Worm (Caenorhabditis elegans) whole organism, young adult: Measurements from ENCODE around the gene gst-44.

Experiments
- B0035.1 ChIP-seq: sonication (generic microtip); optimal IDR thresholded peaks from 2 replicates; lab custom pipeline; 2016; ENCODE audit warnings: missing genetic modification characterization, mild to moderate bottlenecking, missing compliant biosample characterization, missing genotype, missing genetic modification reagents
- B0336.3 ChIP-seq: fragments of 200-800 bp; sonication (Bioruptor generic); IDR thresholded peaks from 2 replicates; pipeline ENCODE4 v1.3.6; 2022; ENCODE audit warnings: missing genetic modification characterization, missing compliant biosample characterization
- C17E4.6 ChIP-seq: fragments of 200-800 bp; sonication (Bioruptor generic); IDR thresholded peaks from 2 replicates; pipeline ENCODE4 v1.3.6; 2022; ENCODE audit warnings: missing genetic modification reagents, missing genetic modification characterization, missing compliant biosample characterization
- F22D6.2 ChIP-seq: sonication (generic microtip); optimal IDR thresholded peaks from 2 replicates; lab custom pipeline; 2016; ENCODE audit warnings: mild to moderate bottlenecking, missing genetic modification characterization, missing compliant biosample characterization
- F39B2.1 ChIP-seq: fragments of 200-800 bp; sonication (Bioruptor generic); IDR thresholded peaks from 2 replicates; pipeline ENCODE4 v1.3.6; 2022; ENCODE audit warnings: missing genetic modification reagents, missing genetic modification characterization, missing compliant biosample characterization
- K12H6.12 ChIP-seq: fragments of 200-800 bp; sonication (Bioruptor generic); optimal IDR thresholded peaks from 2 replicates; lab custom pipeline; 2018; ENCODE audit warnings: mild to moderate bottlenecking, missing genetic modification characterization, missing compliant biosample characterization
- Y53F4B.3 ChIP-seq: fragments of 200-800 bp; sonication (Bioruptor generic); IDR thresholded peaks from 2 replicates; pipeline ENCODE4 v1.3.6; 2022; ENCODE audit warnings: missing genetic modification reagents, missing genetic modification characterization, missing compliant biosample characterization
- Y53G8AR.9 ChIP-seq: fragments of 200-800 bp; sonication (Bioruptor generic); conservative IDR thresholded peaks from 2 replicates; pipeline ENCODE4 v1.3.6; 2022; ENCODE audit warnings: missing genetic modification reagents, missing genetic modification characterization, missing compliant biosample characterization
- Y67H2A.10 ChIP-seq: fragments of 200-800 bp; sonication (Bioruptor generic); conservative IDR thresholded peaks from 2 replicates; pipeline ENCODE4 v1.3.6; 2022; ENCODE audit warnings: missing genetic modification reagents, missing genetic modification characterization, missing compliant biosample characterization
- Y95B8A.8 ChIP-seq: fragments of 200-800 bp; sonication (Bioruptor generic); IDR thresholded peaks from 2 replicates; pipeline ENCODE4 v1.3.6; 2022; ENCODE audit warnings: missing genetic modification reagents, missing genetic modification characterization, missing compliant biosample characterization
- ZK185.1 ChIP-seq: sonication (generic microtip); optimal IDR thresholded peaks from 2 replicates; lab custom pipeline; 2016; ENCODE audit warnings: mild to moderate bottlenecking, missing genetic modification characterization, missing compliant biosample characterization; ENCODE audit not compliant: poor library complexity, severe bottlenecking
- ama-1 ChIP-seq, 3 experiments: fragments of 150-350 bp in 1 of 3; sonication (generic microtip) in 2 of 3; optimal IDR thresholded peaks; 2 replicates each; lab custom pipeline; 2014 to 2018; ENCODE audit warnings: missing biosample characterization in 2 of 3, missing genetic modification characterization in 2 of 3, missing genetic modification reagents in 2 of 3
- aptf-3 ChIP-seq: fragments of 200-800 bp; sonication (Bioruptor generic); IDR thresholded peaks from 2 replicates; pipeline ENCODE4 v1.3.6; 2022; ENCODE audit warnings: missing genetic modification characterization, missing compliant biosample characterization
- attf-3 ChIP-seq: fragments of 200-800 bp; sonication (Bioruptor generic); conservative IDR thresholded peaks from 2 replicates; pipeline ENCODE4 v1.3.6; 2022; ENCODE audit warnings: missing genetic modification reagents, missing genetic modification characterization, missing compliant biosample characterization
- bed-1 ChIP-seq: fragments of 200-800 bp; sonication (Bioruptor generic); IDR thresholded peaks from 2 replicates; pipeline ENCODE4 v1.3.6; 2022; ENCODE audit warnings: missing genetic modification reagents, missing genetic modification characterization, missing compliant biosample characterization
- cebp-2 ChIP-seq: fragments of 200-800 bp; sonication (Bioruptor generic); IDR thresholded peaks from 2 replicates; pipeline ENCODE4 v1.3.6; 2022; ENCODE audit warnings: missing genetic modification characterization, missing compliant biosample characterization
- ceh-100 ChIP-seq: fragments of 200-800 bp; sonication (Bioruptor generic); IDR thresholded peaks from 2 replicates; pipeline ENCODE4 v1.3.6; 2022; ENCODE audit warnings: missing genetic modification reagents, missing genetic modification characterization, missing compliant biosample characterization
- ceh-40 ChIP-seq: fragments of 200-800 bp; sonication (Bioruptor generic); IDR thresholded peaks from 2 replicates; pipeline ENCODE4 v1.3.6; 2022; ENCODE audit warnings: missing genetic modification characterization, missing compliant biosample characterization
- ceh-58 ChIP-seq: fragments of 200-800 bp; sonication (Bioruptor generic); IDR thresholded peaks from 2 replicates; pipeline ENCODE4 v1.3.6; 2022; ENCODE audit warnings: missing genetic modification characterization, missing compliant biosample characterization
- dox-1 ChIP-seq: fragments of 200-800 bp; sonication (Bioruptor generic); IDR thresholded peaks from 2 replicates; pipeline ENCODE4 v1.3.6; 2022; ENCODE audit warnings: missing genetic modification reagents, missing genetic modification characterization, missing compliant biosample characterization
- egrh-3 ChIP-seq: fragments of 200-800 bp; sonication (Bioruptor generic); IDR thresholded peaks from 2 replicates; pipeline ENCODE4 v1.3.6; 2022; ENCODE audit warnings: missing genetic modification reagents, missing genetic modification characterization, missing compliant biosample characterization
- fkh-3 ChIP-seq: sonication (generic microtip); optimal IDR thresholded peaks from 2 replicates; lab custom pipeline; 2016; ENCODE audit warnings: mild to moderate bottlenecking, missing genetic modification characterization, missing compliant biosample characterization
- gei-17 ChIP-seq: fragments of 200-800 bp; sonication (Bioruptor generic); optimal IDR thresholded peaks from 2 replicates; lab custom pipeline; 2018; ENCODE audit warnings: mild to moderate bottlenecking, missing genetic modification characterization, missing compliant biosample characterization
- hmg-20 ChIP-seq: fragments of 200-800 bp; sonication (Bioruptor generic); IDR thresholded peaks from 2 replicates; pipeline ENCODE4 v1.3.6; 2022; ENCODE audit warnings: missing genetic modification reagents, missing genetic modification characterization, missing compliant biosample characterization
- hsf-1 ChIP-seq: fragments of 200-800 bp; sonication (Bioruptor generic); IDR thresholded peaks from 2 replicates; pipeline ENCODE4 v1.3.6; 2022; ENCODE audit warnings: missing genetic modification reagents, missing genetic modification characterization, missing compliant biosample characterization
- lag-1 ChIP-seq: fragments of 200-800 bp; sonication (Bioruptor generic); IDR thresholded peaks from 2 replicates; pipeline ENCODE4 v1.3.6; 2022; ENCODE audit warnings: missing genetic modification reagents, missing genetic modification characterization, missing compliant biosample characterization
- let-526 ChIP-seq: fragments of 200-800 bp; sonication (Bioruptor generic); IDR thresholded peaks from 2 replicates; pipeline ENCODE4 v1.3.6; 2022; ENCODE audit warnings: missing genetic modification reagents, missing genetic modification characterization, missing compliant biosample characterization
- lin-26 ChIP-seq: fragments of 200-800 bp; sonication (Bioruptor generic); IDR thresholded peaks from 2 replicates; pipeline ENCODE4 v1.3.6; 2022; ENCODE audit warnings: missing genetic modification reagents, missing genetic modification characterization, missing compliant biosample characterization
- lin-54 ChIP-seq: fragments of 200-800 bp; sonication (Bioruptor generic); optimal IDR thresholded peaks from 2 replicates; lab custom pipeline; 2018; ENCODE audit warnings: mild to moderate bottlenecking, missing genetic modification characterization, missing compliant biosample characterization
- lsy-27 ChIP-seq: sonication (generic microtip); optimal IDR thresholded peaks from 2 replicates; lab custom pipeline; 2017; ENCODE audit warnings: missing genetic modification characterization, mild to moderate bottlenecking, missing compliant biosample characterization, antibody characterized with exemption, missing genotype, borderline replicate concordance; ENCODE audit not compliant: insufficient read depth
- madf-10 ChIP-seq: sonication (generic microtip); optimal IDR thresholded peaks from 2 replicates; lab custom pipeline; 2016; ENCODE audit warnings: mild to moderate bottlenecking, missing genetic modification characterization, missing compliant biosample characterization
- mcd-1 ChIP-seq: fragments of 200-800 bp; sonication (Bioruptor generic); IDR thresholded peaks from 2 replicates; pipeline ENCODE4 v1.3.6; 2022; ENCODE audit warnings: missing genetic modification reagents, missing genetic modification characterization, missing compliant biosample characterization
- mel-28 ChIP-seq: sonication (generic microtip); optimal IDR thresholded peaks from 2 replicates; lab custom pipeline; 2016; ENCODE audit warnings: borderline replicate concordance, mild to moderate bottlenecking, missing genetic modification characterization, missing compliant biosample characterization
- nhr-80 ChIP-seq: sonication (generic microtip); optimal IDR thresholded peaks from 2 replicates; lab custom pipeline; 2016; ENCODE audit warnings: missing genetic modification characterization, missing compliant biosample characterization
- pbrm-1 ChIP-seq: fragments of 200-800 bp; sonication (Bioruptor generic); IDR thresholded peaks from 2 replicates; pipeline ENCODE4 v1.3.6; 2022; ENCODE audit warnings: missing genetic modification reagents, missing genetic modification characterization, missing compliant biosample characterization
- rcor-1 ChIP-seq: fragments of 200-800 bp; sonication (Bioruptor generic); IDR thresholded peaks from 2 replicates; pipeline ENCODE4 v1.3.6; 2022; ENCODE audit warnings: missing genetic modification reagents, missing genetic modification characterization, missing compliant biosample characterization
- snpc-4 ChIP-seq, 5 experiments: fragments of 150-350 bp in 1 of 5; sonication (generic microtip) in 4 of 5; optimal IDR thresholded peaks; 2 replicates each; lab custom pipeline; 2014 to 2018; ENCODE audit warnings: missing genetic modification characterization in 5 of 5, missing biosample characterization in 3 of 5, antibody characterized with exemption in 2 of 5, mild to moderate bottlenecking in 2 of 5, missing compliant biosample characterization in 2 of 5, missing genotype in 2 of 5, moderate library complexity in 2 of 5, missing genetic modification reagents in 1 of 5
- sptf-2 ChIP-seq: fragments of 200-800 bp; sonication (Bioruptor generic); optimal IDR thresholded peaks from 2 replicates; lab custom pipeline; 2018; ENCODE audit warnings: mild to moderate bottlenecking, missing genetic modification characterization, missing compliant biosample characterization
- tbp1 ChIP-seq: fragments of 200-800 bp; sonication (Bioruptor generic); optimal IDR thresholded peaks from 2 replicates; lab custom pipeline; 2018; ENCODE audit warnings: mild to moderate bottlenecking, missing genetic modification characterization, missing compliant biosample characterization
- tbx-9 ChIP-seq: sonication (generic microtip); optimal IDR thresholded peaks from 2 replicates; lab custom pipeline; 2016; ENCODE audit warnings: borderline replicate concordance, missing genetic modification characterization, inconsistent platforms, missing compliant biosample characterization
- zfh-2 ChIP-seq: fragments of 200-800 bp; sonication (Bioruptor generic); conservative IDR thresholded peaks from 2 replicates; pipeline ENCODE4 v1.3.6; 2022; ENCODE audit warnings: missing genetic modification reagents, missing genetic modification characterization, missing compliant biosample characterization
- ztf-18 ChIP-seq: sonication (generic microtip); optimal IDR thresholded peaks from 2 replicates; lab custom pipeline; 2016; ENCODE audit warnings: missing genotype, mild to moderate bottlenecking, missing genetic modification characterization, missing compliant biosample characterization
- ztf-25 ChIP-seq: fragments of 200-800 bp; sonication (Bioruptor generic); IDR thresholded peaks from 2 replicates; pipeline ENCODE4 v1.3.6; 2022; ENCODE audit warnings: missing genetic modification reagents, missing genetic modification characterization, missing compliant biosample characterization
- ztf-6 ChIP-seq: fragments of 200-800 bp; sonication (Bioruptor generic); IDR thresholded peaks from 2 replicates; pipeline ENCODE4 v1.3.6; 2022; ENCODE audit warnings: missing genetic modification reagents, missing genetic modification characterization, missing compliant biosample characterization

Gene gst-44

DNA sequence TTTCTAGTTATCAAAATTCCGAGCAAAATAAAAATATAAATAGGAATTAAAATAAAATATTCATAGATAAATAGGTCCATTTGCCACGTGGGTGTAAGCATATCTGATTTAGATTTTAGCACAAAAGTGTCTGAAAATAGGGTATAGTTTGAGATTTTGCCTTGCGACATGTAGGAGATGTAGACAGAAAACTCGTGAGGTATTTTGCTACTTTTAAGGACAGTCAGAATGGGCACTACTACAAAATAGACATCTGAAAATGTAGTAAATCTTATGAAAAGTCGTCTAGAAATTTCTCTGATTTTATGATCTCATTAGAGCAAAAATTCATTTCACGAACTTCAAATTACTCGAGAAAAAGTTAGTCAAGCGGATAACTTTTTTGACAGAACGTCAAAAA is 16.0 kb upstream of the gst-44 start, which contains the start of gene srv-34:
Gene srv-34, minus strand, starts transcription at position 101 of the 400 bp plus-strand sequence.
- TF ChIP-seq F22D6.2 (tag; lab: Kevin White, UChicago): no peak
- no peak for TF ChIP-seq ZK185.1
- no peak for TF ChIP-seq Y53F4B.3 (GFP tag; lab: Robert Waterston, UW)
- no peak for TF ChIP-seq rcor-1 (GFP tag; lab: Robert Waterston, UW)
- TF ChIP-seq let-526 (GFP tag; lab: Robert Waterston, UW): no peak
- no peak for TF ChIP-seq lin-26 (GFP tag; lab: Robert Waterston, UW)
- no peak for TF ChIP-seq lsy-27 (tag; lab: Kevin White, UChicago)
- TF ChIP-seq pbrm-1: no peak
- TF ChIP-seq sptf-2 (GFP tag; lab: Kevin White, UChicago): no peak
- no peak for TF ChIP-seq ceh-40 (GFP tag; lab: Robert Waterston, UW)
- no peak for TF ChIP-seq lag-1 (GFP tag; lab: Robert Waterston, UW)
- no peak for TF ChIP-seq Y53G8AR.9 (GFP tag; lab: Robert Waterston, UW)
- no peak for TF ChIP-seq nhr-80 (tag; lab: Kevin White, UChicago)
- no peak for TF ChIP-seq ama-1 (optimal IDR thresholded peaks at IDR 0.05; lab: Kevin White, UChicago)
- no peak for TF ChIP-seq ama-1 (GFP tag; optimal IDR thresholded peaks at IDR 0.05; lab: Kevin White, UChicago)
- no peak for TF ChIP-seq hmg-20 (GFP tag; lab: Robert Waterston, UW)
- TF ChIP-seq tbp1: no peak
- TF ChIP-seq ztf-6: no peak
- TF ChIP-seq attf-3: no peak
- no peak for TF ChIP-seq gei-17 (GFP tag; lab: Kevin White, UChicago)

DNA sequence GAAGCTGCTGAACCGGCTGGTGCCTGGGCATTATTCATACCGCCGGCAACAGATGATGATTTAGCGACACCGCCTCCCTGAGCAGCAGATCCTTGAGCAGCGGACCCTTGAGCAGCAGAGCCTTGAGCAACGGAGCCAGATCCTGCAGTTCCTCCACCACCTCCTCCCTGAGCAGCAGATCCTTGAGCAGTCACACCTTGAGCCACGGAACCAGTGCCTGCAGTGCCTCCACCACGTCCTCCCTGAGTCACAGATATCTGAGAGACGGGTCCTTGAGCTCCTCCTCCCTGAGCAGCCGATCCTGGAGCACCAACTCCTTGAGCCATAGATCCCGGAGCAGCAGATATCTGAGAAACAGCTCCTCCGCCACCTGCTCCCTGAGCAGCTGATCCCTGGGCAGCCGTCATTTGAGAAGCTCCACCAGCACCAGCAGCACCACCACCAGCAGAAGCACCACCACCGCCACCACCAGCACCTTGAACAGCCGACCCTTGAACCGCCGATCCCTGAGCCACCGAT is 14.2 kb upstream of the gst-44 start:
- TF ChIP-seq B0035.1 (tag; lab: Kevin White, UChicago) (no peak), ceh-58 (GFP tag; lab: Robert Waterston, UW) (no peak), fkh-3 (tag; lab: Kevin White, UChicago) (no peak), mel-28 (tag; lab: Kevin White, UChicago) (no peak), zfh-2 (GFP tag; lab: Robert Waterston, UW) (peak; percentile 86), aptf-3 (GFP tag; lab: Robert Waterston, UW) (no peak), egrh-3 (GFP tag; lab: Robert Waterston, UW) (peak; percentile 93), Y67H2A.10 (GFP tag; lab: Robert Waterston, UW) (no peak)

DNA sequence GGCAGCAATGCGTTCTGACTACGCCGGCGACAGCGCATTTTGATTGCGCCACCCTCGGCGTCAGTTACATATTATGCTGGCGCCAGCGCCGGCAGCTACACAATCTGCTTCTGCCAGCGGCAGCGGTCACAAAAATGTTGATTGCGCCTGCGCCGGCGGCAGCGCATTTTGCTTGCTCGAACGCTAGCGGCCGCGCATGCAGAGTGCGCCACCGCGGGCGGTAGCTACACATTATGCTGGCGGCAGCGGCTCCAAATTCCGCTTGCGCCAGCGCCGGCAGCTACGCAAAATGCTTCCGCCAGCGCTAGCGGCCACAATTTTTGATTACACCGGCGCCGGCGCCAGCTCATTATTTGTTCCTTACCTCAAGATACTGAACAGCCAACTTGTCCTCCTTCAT is 13.5 kb upstream of the gst-44 start:
- TF ChIP-seq egrh-3 (GFP tag; lab: Robert Waterston, UW) (peak; percentile 64; the same call in 1 of the 2 replicates), K12H6.12 (no peak), dox-1 (no peak), C17E4.6 (GFP tag; lab: Robert Waterston, UW) (0 out of 2 replicates have a peak, but pooled peaks have one; percentile 46), fkh-3 (tag; lab: Kevin White, UChicago) (peak; percentile 5), zfh-2 (GFP tag; lab: Robert Waterston, UW) (peak; percentile 68)

DNA sequence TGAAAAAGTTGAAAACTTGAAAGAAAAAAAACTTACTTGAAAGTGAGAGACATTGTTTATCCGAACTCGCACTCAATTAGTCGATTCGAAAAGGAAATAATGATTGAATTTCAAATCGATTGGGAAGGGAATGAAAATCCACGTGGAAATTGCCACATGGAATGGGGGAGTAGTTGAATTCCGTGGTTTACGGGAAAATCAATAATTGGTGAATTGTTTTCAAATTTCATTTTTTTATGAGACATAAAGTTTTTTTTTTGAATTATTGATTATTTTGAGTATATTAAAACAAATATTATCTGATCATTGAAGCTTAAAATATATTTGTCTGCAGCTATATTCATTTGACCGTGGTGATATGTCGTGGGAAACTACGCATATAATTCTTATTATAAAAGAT is 12.8 kb upstream of the gst-44 start, which contains the start of gene F13A7.1:
Gene F13A7.1, minus strand, starts transcription at position 101 of the 400 bp plus-strand sequence.
- no peak for TF ChIP-seq ztf-25 (GFP tag; lab: Robert Waterston, UW)
- TF ChIP-seq ztf-18 (tag; lab: Kevin White, UChicago): no peak
- no peak for TF ChIP-seq snpc-4 (GFP tag; optimal IDR thresholded peaks at IDR 0.05; lab: Kevin White, UChicago)
- no peak for TF ChIP-seq snpc-4 (tag; optimal IDR thresholded peaks at IDR 0.05; lab: Kevin White, UChicago)
- TF ChIP-seq cebp-2 (GFP tag; lab: Robert Waterston, UW): no peak
- no peak for TF ChIP-seq tbx-9 (tag; lab: Kevin White, UChicago)
- no peak for TF ChIP-seq ceh-100 (GFP tag; lab: Robert Waterston, UW)
- TF ChIP-seq madf-10 (tag; lab: Kevin White, UChicago): no peak
- TF ChIP-seq gei-17 (GFP tag; lab: Kevin White, UChicago): no peak
- TF ChIP-seq Y95B8A.8 (GFP tag; lab: Robert Waterston, UW): no peak
- no peak for TF ChIP-seq B0336.3 (GFP tag; lab: Robert Waterston, UW)
- no peak for TF ChIP-seq bed-1 (GFP tag; lab: Robert Waterston, UW)
- no peak for TF ChIP-seq F39B2.1 (GFP tag; lab: Robert Waterston, UW)
- no peak for TF ChIP-seq hsf-1
- TF ChIP-seq lin-54 (GFP tag; lab: Kevin White, UChicago): no peak
- TF ChIP-seq mcd-1 (GFP tag; lab: Robert Waterston, UW): no peak
